Worm (Caenorhabditis elegans) whole organism, L4/young adult: ENCODE results near the gene B0454.8.

Experiments
- W03F9.2 ChIP-seq: fragments of 150-350 bp; optimal IDR thresholded peaks from 2 replicates; lab custom pipeline; 2014; ENCODE audit warnings: missing biosample characterization, missing genetic modification characterization
- dao-5 ChIP-seq: sonication (generic microtip); optimal IDR thresholded peaks from 2 replicates; lab custom pipeline; 2016; ENCODE audit warnings: missing genotype, missing genetic modification characterization, moderate library complexity, missing compliant biosample characterization
- him-1 ChIP-seq: sonication (generic microtip); optimal IDR thresholded peaks from 2 replicates; lab custom pipeline; 2016; ENCODE audit warnings: missing genotype, missing genetic modification reagents, missing genetic modification characterization, missing compliant biosample characterization

- TF ChIP-seq dao-5 (tag; lab: Kevin White, UChicago) = no peak
- no peak for TF ChIP-seq W03F9.2 (tag; lab: Kevin White, UChicago)
- TF ChIP-seq him-1 (tag; lab: Kevin White, UChicago) = no peak
These were observed 11.4 kb upstream of the B0454.8 start for ce11 chrII:3054622-3055021.
